Worm (Caenorhabditis elegans) whole organism, L4 larva: Measurements from ENCODE around the gene K02E11.10.

ENCODE experiments used
- F10B5.3 ChIP-seq: sonication (generic microtip); optimal IDR thresholded peaks from 2 replicates; lab custom pipeline; 2016; ENCODE audit warnings: mild to moderate bottlenecking, missing genetic modification characterization, missing compliant biosample characterization
- T20F7.1 ChIP-seq: fragments of 200-800 bp; sonication (Bioruptor generic); optimal IDR thresholded peaks from 2 replicates; lab custom pipeline; 2018; ENCODE audit warnings: mild to moderate bottlenecking, missing genetic modification characterization, missing compliant biosample characterization
- T26A8.4 ChIP-seq: fragments of 200-800 bp; sonication (Bioruptor generic); IDR thresholded peaks from 2 replicates; pipeline ENCODE4 v1.3.6; 2022; ENCODE audit warnings: missing genetic modification characterization, missing compliant biosample characterization
- Y105C5A.15 ChIP-seq: fragments of 200-800 bp; sonication (Bioruptor generic); IDR thresholded peaks from 2 replicates; pipeline ENCODE4 v1.3.6; 2022; ENCODE audit warnings: missing genetic modification characterization, missing compliant biosample characterization
- Y5F2A.4 ChIP-seq: fragments of 200-800 bp; sonication (Bioruptor generic); optimal IDR thresholded peaks from 2 replicates; lab custom pipeline; 2018; ENCODE audit warnings: mild to moderate bottlenecking, missing genetic modification characterization, missing compliant biosample characterization
- ZK337.2 ChIP-seq: fragments of 200-800 bp; sonication (Bioruptor generic); IDR thresholded peaks from 2 replicates; pipeline ENCODE4 v1.3.6; 2022; ENCODE audit warnings: missing genetic modification reagents, missing genetic modification characterization, missing compliant biosample characterization
- ZK546.5 ChIP-seq, 2 experiments: sonication (generic microtip); optimal IDR thresholded peaks; 2 replicates each; lab custom pipeline; 2017; ENCODE audit warnings: missing biosample characterization in 2 of 2, missing genetic modification characterization in 2 of 2
- aha-1 ChIP-seq: fragments of 150-350 bp; peaks from one replicate; lab custom pipeline; 2014; ENCODE audit warnings: missing biosample characterization, missing genetic modification characterization
- aly-2 ChIP-seq: sonication (generic microtip); optimal IDR thresholded peaks from 2 replicates; lab custom pipeline; 2018; ENCODE audit warnings: missing biosample characterization, missing genetic modification characterization
- arid-1 ChIP-seq: fragments of 200-800 bp; sonication (Bioruptor generic); conservative IDR thresholded peaks from 2 replicates; pipeline ENCODE4 v1.3.6; 2022; ENCODE audit warnings: missing genetic modification reagents, missing genetic modification characterization, missing compliant biosample characterization
- attf-4 ChIP-seq: sonication (generic microtip); optimal IDR thresholded peaks from 3 replicates; lab custom pipeline; 2017; ENCODE audit warnings: missing biosample characterization, missing genetic modification characterization
- ceh-82 ChIP-seq: sonication (generic microtip); optimal IDR thresholded peaks from 2 replicates; lab custom pipeline; 2017; ENCODE audit warnings: missing biosample characterization, missing genetic modification characterization
- daf-16 ChIP-seq, 3 experiments: sonication (generic microtip); optimal IDR thresholded peaks; 2 replicates each; lab custom pipeline; 2016 to 2017; ENCODE audit warnings: missing genetic modification characterization in 3 of 3, missing genetic modification reagents in 3 of 3, mild to moderate bottlenecking in 2 of 3, missing compliant biosample characterization in 2 of 3, missing biosample characterization in 1 of 3, moderate library complexity in 1 of 3
- dmd-6 ChIP-seq: fragments of 200-800 bp; sonication (Bioruptor generic); IDR thresholded peaks from 2 replicates; pipeline ENCODE4 v1.3.6; 2022; ENCODE audit warnings: missing genetic modification reagents, missing genetic modification characterization, missing compliant biosample characterization
- dmd-9 ChIP-seq: fragments of 200-800 bp; sonication (Bioruptor generic); IDR thresholded peaks from 2 replicates; pipeline ENCODE4 v1.3.6; 2022; ENCODE audit warnings: missing genetic modification reagents, missing genetic modification characterization, missing compliant biosample characterization
- duxl-1 ChIP-seq: sonication (generic microtip); optimal IDR thresholded peaks from 2 replicates; lab custom pipeline; 2016; ENCODE audit warnings: mild to moderate bottlenecking, missing genetic modification characterization, moderate library complexity, missing compliant biosample characterization; ENCODE audit not compliant: poor library complexity
- egl-43 ChIP-seq: fragments of 200-800 bp; sonication (Bioruptor generic); IDR thresholded peaks from 2 replicates; pipeline ENCODE4 v1.3.6; 2022; ENCODE audit warnings: missing genetic modification reagents, missing genetic modification characterization, missing compliant biosample characterization
- fkh-10 ChIP-seq: fragments of 150-350 bp; optimal IDR thresholded peaks from 2 replicates; lab custom pipeline; 2014; ENCODE audit warnings: missing biosample characterization, missing genetic modification reagents, missing genetic modification characterization
- fos-1 ChIP-seq: fragments of 150-350 bp; optimal IDR thresholded peaks from 2 replicates; lab custom pipeline; 2014; ENCODE audit warnings: missing biosample characterization, missing genetic modification characterization
- hlh-30 ChIP-seq: sonication (generic microtip); optimal IDR thresholded peaks from 2 replicates; lab custom pipeline; 2017; ENCODE audit warnings: antibody characterized with exemption, mild to moderate bottlenecking, missing genetic modification characterization, missing compliant biosample characterization; ENCODE audit not compliant: insufficient read depth
- lin-1 ChIP-seq: fragments of 200-800 bp; sonication (Bioruptor generic); IDR thresholded peaks from 2 replicates; pipeline ENCODE4 v1.3.6; 2022; ENCODE audit warnings: missing genetic modification reagents, missing genetic modification characterization, missing compliant biosample characterization
- lin-39 ChIP-seq: fragments of 150-350 bp; optimal IDR thresholded peaks from 2 replicates; lab custom pipeline; 2014; ENCODE audit warnings: missing biosample characterization, missing genetic modification reagents, missing genetic modification characterization
- lsy-2 ChIP-seq, 2 experiments: fragments of 150-350 bp in 1 of 2; sonication (generic microtip) in 1 of 2; optimal IDR thresholded peaks; 2 replicates each; lab custom pipeline; 2014 to 2017; ENCODE audit warnings: missing biosample characterization in 2 of 2, missing genetic modification characterization in 2 of 2
- madf-9 ChIP-seq: fragments of 200-800 bp; sonication (Bioruptor generic); conservative IDR thresholded peaks from 2 replicates; pipeline ENCODE4 v1.3.6; 2022; ENCODE audit warnings: missing genetic modification reagents, missing genetic modification characterization, missing compliant biosample characterization
- mep-1 ChIP-seq: fragments of 150-350 bp; sonication (generic microtip); optimal IDR thresholded peaks from 3 replicates; lab custom pipeline; 2014; ENCODE audit warnings: missing biosample characterization, missing genetic modification characterization
- mxl-3 ChIP-seq: fragments of 200-800 bp; sonication (Bioruptor generic); optimal IDR thresholded peaks from 2 replicates; lab custom pipeline; 2018; ENCODE audit warnings: mild to moderate bottlenecking, missing genetic modification characterization, missing compliant biosample characterization
- nhr-10 ChIP-seq: fragments of 150-350 bp; optimal IDR thresholded peaks from 2 replicates; lab custom pipeline; 2014; ENCODE audit warnings: missing biosample characterization, missing genetic modification characterization
- nhr-237 ChIP-seq: sonication (generic microtip); optimal IDR thresholded peaks from 2 replicates; lab custom pipeline; 2017; ENCODE audit warnings: missing biosample characterization, missing genetic modification characterization
- nhr-28 ChIP-seq: fragments of 150-350 bp; optimal IDR thresholded peaks from 2 replicates; lab custom pipeline; 2014; ENCODE audit warnings: missing biosample characterization, missing genetic modification characterization
- nhr-42 ChIP-seq: fragments of 200-800 bp; sonication (Bioruptor generic); IDR thresholded peaks from 2 replicates; pipeline ENCODE4 v1.3.6; 2022; ENCODE audit warnings: missing genetic modification characterization, missing compliant biosample characterization
- nhr-76 ChIP-seq: fragments of 150-350 bp; optimal IDR thresholded peaks from 2 replicates; lab custom pipeline; 2014; ENCODE audit warnings: missing biosample characterization, missing genetic modification characterization
- pqm-1 ChIP-seq: sonication (generic microtip); optimal IDR thresholded peaks from 2 replicates; lab custom pipeline; 2017; ENCODE audit warnings: missing biosample characterization, missing genetic modification characterization
- sdz-12 ChIP-seq: fragments of 200-800 bp; sonication (Bioruptor generic); optimal IDR thresholded peaks from 2 replicates; lab custom pipeline; 2018; ENCODE audit warnings: mild to moderate bottlenecking, missing genetic modification characterization, missing compliant biosample characterization
- set-16 ChIP-seq: fragments of 200-800 bp; sonication (Bioruptor generic); IDR thresholded peaks from 2 replicates; pipeline ENCODE4 v1.3.6; 2022; ENCODE audit warnings: missing genetic modification reagents, missing genetic modification characterization, missing compliant biosample characterization
- spr-3 ChIP-seq: fragments of 200-800 bp; sonication (Bioruptor generic); optimal IDR thresholded peaks from 2 replicates; lab custom pipeline; 2018; ENCODE audit warnings: mild to moderate bottlenecking, missing genetic modification characterization, missing compliant biosample characterization
- tag-97 ChIP-seq: fragments of 200-800 bp; sonication (Bioruptor generic); IDR thresholded peaks from 2 replicates; pipeline ENCODE4 v1.3.6; 2022; ENCODE audit warnings: missing genetic modification characterization, missing compliant biosample characterization
- unc-62 ChIP-seq, 3 experiments: fragments of 150-350 bp in 1 of 3; sonication (generic microtip); optimal IDR thresholded peaks in 2 of 3; peaks in 1 of 3; 1 replicate in 1 of 3; 2 replicates in 2 of 3; lab custom pipeline; 2014 to 2017; ENCODE audit warnings: missing biosample characterization in 3 of 3, missing genetic modification characterization in 3 of 3, missing genetic modification reagents in 3 of 3, missing genotype in 1 of 3
- zag-1 ChIP-seq: fragments of 150-350 bp; optimal IDR thresholded peaks from 2 replicates; lab custom pipeline; 2014; ENCODE audit warnings: missing biosample characterization, missing genetic modification characterization
- zip-2 ChIP-seq: fragments of 150-350 bp; optimal IDR thresholded peaks from 2 replicates; lab custom pipeline; 2014; ENCODE audit warnings: missing biosample characterization, missing genetic modification characterization

Gene K02E11.10

ce11 chrV:14260831-14261230, 19.9 kb upstream of the K02E11.10 start, which contains the start of gene F40G12.2:
Gene F40G12.2, minus strand, starts transcription at chrV:14260931.
- TF ChIP-seq nhr-42 (GFP tag; lab: Robert Waterston, UW) (no peak), zip-2 (tag; lab: Kevin White, UChicago) (no peak), lin-1 (GFP tag; lab: Robert Waterston, UW) (no peak), egl-43 (GFP tag; lab: Robert Waterston, UW) (no peak), aly-2 (tag; lab: Kevin White, UChicago) (no peak), dmd-9 (GFP tag; lab: Robert Waterston, UW) (no peak), nhr-237 (no peak), zag-1 (tag; lab: Kevin White, UChicago) (no peak), unc-62 (GFP tag; optimal IDR thresholded peaks at IDR 0.05 in 1 of 2; lab: Kevin White, UChicago) (no peak), unc-62 (tag; optimal IDR thresholded peaks at IDR 0.05; lab: Kevin White, UChicago) (no peak), ceh-82 (no peak), attf-4 (no peak), arid-1 (GFP tag; lab: Robert Waterston, UW) (no peak)

ce11 chrV:14256813-14257212, 15.9 kb upstream of the K02E11.10 start, which contains the start of gene sre-8:
Gene sre-8, plus strand, starts transcription at chrV:14257113.
- TF ChIP-seq mxl-3 (GFP tag; lab: Kevin White, UChicago) (no peak), T20F7.1 (no peak), hlh-30 (tag; lab: Kevin White, UChicago) (no peak), ZK546.5 (tag; optimal IDR thresholded peaks at IDR 0.05; lab: Kevin White, UChicago) (no peak), nhr-10 (no peak), lin-39 (tag; lab: Kevin White, UChicago) (no peak), aha-1 (tag; lab: Kevin White, UChicago) (no peak), fkh-10 (no peak)

- TF ChIP-seq hlh-30 (tag; lab: Kevin White, UChicago) (no peak), daf-16 (GFP tag; optimal IDR thresholded peaks at IDR 0.05; lab: Kevin White, UChicago) (no peak), daf-16 (tag; optimal IDR thresholded peaks at IDR 0.05; lab: Kevin White, UChicago) (no peak), Y5F2A.4 (GFP tag; lab: Kevin White, UChicago) (no peak), fos-1 (tag; lab: Kevin White, UChicago) (no peak), Y105C5A.15 (GFP tag; lab: Robert Waterston, UW) (no peak)
- TF ChIP-seq, all 104 proteins: peak for 0
Observed at ce11 chrV:14254221-14254620, 13.3 kb upstream of the K02E11.10 start, which contains the start of gene K02E11.7. Gene K02E11.7, minus strand, starts transcription at chrV:14254321.

ce11 chrV:14252025-14252424, 11.1 kb upstream of the K02E11.10 start, which contains the start of gene K02E11.5:
Gene K02E11.5, plus strand, starts transcription at chrV:14252325.
- TF ChIP-seq ZK546.5 (tag; optimal IDR thresholded peaks at IDR 0.05; lab: Kevin White, UChicago): no peak

DNA sequence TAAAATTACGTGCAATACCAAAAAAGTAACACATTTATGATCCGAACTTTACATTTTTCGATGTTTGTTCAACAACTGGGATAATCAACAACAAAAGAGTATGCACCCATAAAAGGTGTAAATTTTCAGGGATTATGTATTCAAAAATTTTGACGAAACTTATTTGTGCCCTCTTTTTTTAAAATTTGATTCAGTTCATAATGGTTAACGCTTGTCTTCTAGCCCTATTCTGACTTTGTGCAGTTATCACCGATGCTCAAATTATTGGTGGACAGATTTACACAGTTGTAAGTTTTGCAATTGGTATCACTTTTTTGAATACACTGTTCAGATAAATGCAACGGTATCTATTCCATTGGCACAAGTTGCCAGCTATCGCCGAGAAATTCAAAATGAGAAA, 7.7 kb upstream of the K02E11.10 start, which contains the start of gene K02E11.6:
Gene K02E11.6 (plus strand): TSS at position 149 of the 400 bp plus-strand sequence.
- TF ChIP-seq unc-62 (GFP tag; optimal IDR thresholded peaks at IDR 0.05 in 1 of 2; lab: Kevin White, UChicago) (peak in 1 of 2 experiments; percentile 98), unc-62 (tag; optimal IDR thresholded peaks at IDR 0.05; lab: Kevin White, UChicago) (no peak), hlh-30 (tag; lab: Kevin White, UChicago) (no peak)

ce11 chrV:14248025-14248424, 7.1 kb upstream of the K02E11.10 start, which contains the start of gene K02E11.4:
Gene K02E11.4, minus strand, starts transcription at chrV:14248125.
- TF ChIP-seq T26A8.4 (GFP tag; lab: Robert Waterston, UW) (no peak), lsy-2 (tag; optimal IDR thresholded peaks at IDR 0.05; lab: Kevin White, UChicago) (no peak), mep-1 (tag; lab: Kevin White, UChicago) (no peak), F10B5.3 (tag; lab: Kevin White, UChicago) (no peak)
- TF ChIP-seq, all 104 proteins: peak for 0

- no peak for TF ChIP-seq set-16 (GFP tag; lab: Robert Waterston, UW)
- no peak for TF ChIP-seq spr-3 (GFP tag; lab: Kevin White, UChicago)
- no peak for TF ChIP-seq duxl-1 (tag; lab: Kevin White, UChicago)
- TF ChIP-seq madf-9 (GFP tag; lab: Robert Waterston, UW): no peak
- TF ChIP-seq sdz-12 (GFP tag; lab: Kevin White, UChicago): no peak
- TF ChIP-seq Y5F2A.4 (GFP tag; lab: Kevin White, UChicago): no peak
- TF ChIP-seq nhr-28 (tag; lab: Kevin White, UChicago): no peak
- TF ChIP-seq tag-97 (GFP tag; lab: Robert Waterston, UW): no peak
- no peak for TF ChIP-seq pqm-1 (tag; lab: Kevin White, UChicago)
- no peak for TF ChIP-seq ZK337.2 (GFP tag; lab: Robert Waterston, UW)
- no peak for TF ChIP-seq dmd-6 (GFP tag; lab: Robert Waterston, UW)
- no peak for TF ChIP-seq F10B5.3 (tag; lab: Kevin White, UChicago)
- no peak for TF ChIP-seq nhr-76 (tag; lab: Kevin White, UChicago)
Observed at ce11 chrV:14246761-14247160, 5.8 kb upstream of the K02E11.10 start, which contains the start of gene K02E11.3. Gene K02E11.3, minus strand, starts transcription at chrV:14246861.
